Worm (Caenorhabditis elegans) whole organism, midembryonic: Measurements from ENCODE around the gene C13A2.4.

Source experiments
- med-1 ChIP-seq: sonication (generic microtip); optimal IDR thresholded peaks from 2 replicates; lab custom pipeline; 2017; ENCODE audit warnings: missing genetic modification characterization, mild to moderate bottlenecking, missing compliant biosample characterization, antibody characterized with exemption, missing genetic modification reagents; ENCODE audit not compliant: insufficient read depth
- ztf-23 ChIP-seq: fragments of 200-800 bp; sonication (Bioruptor generic); IDR thresholded peaks from 2 replicates; pipeline ENCODE4 v1.3.6; 2022; ENCODE audit warnings: missing genetic modification reagents, missing genetic modification characterization, missing compliant biosample characterization

- no peak for TF ChIP-seq ztf-23 (GFP tag; lab: Robert Waterston, UW)
- no peak for TF ChIP-seq med-1 (GFP tag; lab: Kevin White, UChicago)
Observed at ce11 chrV:7288699-7289098, 9.5 kb downstream of the C13A2.4 start, which contains the start of gene C13A2.1.
